Worm (Caenorhabditis elegans) whole organism, L1 larva: Measurements from ENCODE around the gene R09E10.8.

Source experiments
- blmp-1 ChIP-seq: fragments of 150-350 bp; optimal IDR thresholded peaks from 2 replicates; lab custom pipeline; 2014; ENCODE audit warnings: missing biosample characterization, missing genetic modification characterization
- ceh-88 ChIP-seq: fragments of 200-800 bp; sonication (Bioruptor generic); IDR thresholded peaks from 2 replicates; pipeline ENCODE4 v1.3.6; 2022; ENCODE audit warnings: missing genetic modification characterization, missing compliant biosample characterization
- lin-13 ChIP-seq: fragments of 150-350 bp; optimal IDR thresholded peaks from 2 replicates; lab custom pipeline; 2014; ENCODE audit warnings: missing biosample characterization, missing genetic modification reagents, missing genetic modification characterization
- lin-14 ChIP-seq: fragments of 200-800 bp; sonication (Bioruptor generic); optimal IDR thresholded peaks from 2 replicates; lab custom pipeline; 2018; ENCODE audit warnings: mild to moderate bottlenecking, missing genetic modification characterization, moderate library complexity, missing compliant biosample characterization
- lin-35 ChIP-seq, 2 experiments: fragments of 150-350 bp; optimal IDR thresholded peaks; 2 replicates each; lab custom pipeline; 2014; ENCODE audit warnings: missing biosample characterization in 2 of 2, missing genetic modification characterization in 2 of 2, missing genetic modification reagents in 2 of 2
- lin-39 ChIP-seq: fragments of 150-350 bp; optimal IDR thresholded peaks from 2 replicates; lab custom pipeline; 2014; ENCODE audit warnings: missing biosample characterization, missing genetic modification reagents, missing genetic modification characterization
- nhr-90 ChIP-seq: sonication (generic microtip); optimal IDR thresholded peaks from 2 replicates; lab custom pipeline; 2016; ENCODE audit warnings: mild to moderate bottlenecking, missing genetic modification characterization, missing compliant biosample characterization; ENCODE audit not compliant: poor library complexity
- pax-3 ChIP-seq: fragments of 200-800 bp; sonication (Bioruptor generic); optimal IDR thresholded peaks from 2 replicates; lab custom pipeline; 2018; ENCODE audit warnings: mild to moderate bottlenecking, missing genetic modification characterization, moderate library complexity, missing compliant biosample characterization
- pqm-1 ChIP-seq: sonication (generic microtip); optimal IDR thresholded peaks from 3 replicates; lab custom pipeline; 2017; ENCODE audit warnings: missing biosample characterization, missing genetic modification characterization
- snpc-4 ChIP-seq: fragments of 150-350 bp; optimal IDR thresholded peaks from 2 replicates; lab custom pipeline; 2014; ENCODE audit warnings: missing biosample characterization, missing genetic modification characterization
- unc-30 ChIP-seq: sonication (generic microtip); optimal IDR thresholded peaks from 2 replicates; lab custom pipeline; 2017; ENCODE audit warnings: missing biosample characterization, missing genetic modification characterization
- zag-1 ChIP-seq: fragments of 150-350 bp; optimal IDR thresholded peaks from 2 replicates; lab custom pipeline; 2014; ENCODE audit warnings: missing biosample characterization, missing genetic modification characterization

DNA sequence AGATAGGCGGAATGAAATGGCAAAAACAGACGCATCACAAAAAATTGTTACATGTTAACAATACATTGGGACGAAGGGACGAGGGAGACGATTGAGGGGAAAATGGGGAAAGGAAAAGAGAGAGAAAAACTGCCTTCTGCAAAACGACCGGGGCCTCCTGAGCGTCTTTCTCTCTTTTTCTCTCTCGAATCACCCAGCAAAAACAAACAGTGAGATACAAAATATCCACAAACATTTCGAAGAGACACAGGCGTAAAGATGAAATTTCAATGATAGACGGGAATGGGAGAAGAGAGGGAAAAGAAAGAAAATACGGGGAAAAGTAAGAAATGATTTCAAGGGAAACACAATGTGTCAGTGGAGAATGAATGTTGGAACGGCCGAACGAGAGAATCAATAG, 35.8 kb upstream of the R09E10.8 start:
- TF ChIP-seq snpc-4 (tag; lab: Kevin White, UChicago) (peak; percentile 21), lin-14 (GFP tag; lab: Kevin White, UChicago) (peak; percentile 90), pax-3 (tag; lab: Kevin White, UChicago) (no peak), unc-30 (tag; lab: Kevin White, UChicago) (no peak), lin-13 (GFP tag; lab: Kevin White, UChicago) (no peak), blmp-1 (tag; lab: Kevin White, UChicago) (peak; percentile 93), zag-1 (no peak), ceh-88 (no peak), nhr-90 (peak; percentile 15), pqm-1 (tag; lab: Kevin White, UChicago) (no peak), lin-39 (tag; lab: Kevin White, UChicago) (no peak), lin-35 (GFP tag; optimal IDR thresholded peaks at IDR 0.05; lab: Kevin White, UChicago) (peak; percentile 30 to 54)
